Worm (Caenorhabditis elegans) whole organism, midembryonic: ENCODE results near the gene mec-17.

Experiments
- T22C8.4 ChIP-seq: fragments of 200-800 bp; sonication (Bioruptor generic); IDR thresholded peaks from 2 replicates; pipeline ENCODE4 v1.3.6; 2022; ENCODE audit warnings: missing genetic modification characterization, missing compliant biosample characterization
- cog-1 ChIP-seq: sonication (generic microtip); optimal IDR thresholded peaks from 2 replicates; lab custom pipeline; 2016; ENCODE audit warnings: missing genetic modification characterization, missing compliant biosample characterization
- flt-1 ChIP-seq: fragments of 200-800 bp; sonication (Bioruptor generic); IDR thresholded peaks from 2 replicates; pipeline ENCODE4 v1.3.6; 2022; ENCODE audit warnings: missing genetic modification characterization, missing compliant biosample characterization
- klf-2 ChIP-seq: fragments of 200-800 bp; sonication (Bioruptor generic); conservative IDR thresholded peaks from 2 replicates; pipeline ENCODE4 v1.3.6; 2022; ENCODE audit warnings: missing genetic modification reagents, missing genetic modification characterization, missing compliant biosample characterization
- med-1 ChIP-seq: sonication (generic microtip); optimal IDR thresholded peaks from 2 replicates; lab custom pipeline; 2017; ENCODE audit warnings: missing genetic modification characterization, mild to moderate bottlenecking, missing compliant biosample characterization, antibody characterized with exemption, missing genetic modification reagents; ENCODE audit not compliant: insufficient read depth
- ref-1 ChIP-seq: fragments of 200-800 bp; sonication (Bioruptor generic); conservative IDR thresholded peaks from 2 replicates; pipeline ENCODE4 v1.3.6; 2022; ENCODE audit warnings: missing genetic modification reagents, missing genetic modification characterization, missing compliant biosample characterization
- tab-1 ChIP-seq: fragments of 200-800 bp; sonication (Bioruptor generic); IDR thresholded peaks from 2 replicates; pipeline ENCODE4 v1.3.6; 2022; ENCODE audit warnings: missing genetic modification characterization, missing compliant biosample characterization
- ztf-23 ChIP-seq: fragments of 200-800 bp; sonication (Bioruptor generic); IDR thresholded peaks from 2 replicates; pipeline ENCODE4 v1.3.6; 2022; ENCODE audit warnings: missing genetic modification reagents, missing genetic modification characterization, missing compliant biosample characterization
- ztf-29 ChIP-seq: fragments of 200-800 bp; sonication (Bioruptor generic); IDR thresholded peaks from 2 replicates; pipeline ENCODE4 v1.3.6; 2022; ENCODE audit warnings: missing genetic modification reagents, missing genetic modification characterization, missing compliant biosample characterization

The mec-17 gene

DNA sequence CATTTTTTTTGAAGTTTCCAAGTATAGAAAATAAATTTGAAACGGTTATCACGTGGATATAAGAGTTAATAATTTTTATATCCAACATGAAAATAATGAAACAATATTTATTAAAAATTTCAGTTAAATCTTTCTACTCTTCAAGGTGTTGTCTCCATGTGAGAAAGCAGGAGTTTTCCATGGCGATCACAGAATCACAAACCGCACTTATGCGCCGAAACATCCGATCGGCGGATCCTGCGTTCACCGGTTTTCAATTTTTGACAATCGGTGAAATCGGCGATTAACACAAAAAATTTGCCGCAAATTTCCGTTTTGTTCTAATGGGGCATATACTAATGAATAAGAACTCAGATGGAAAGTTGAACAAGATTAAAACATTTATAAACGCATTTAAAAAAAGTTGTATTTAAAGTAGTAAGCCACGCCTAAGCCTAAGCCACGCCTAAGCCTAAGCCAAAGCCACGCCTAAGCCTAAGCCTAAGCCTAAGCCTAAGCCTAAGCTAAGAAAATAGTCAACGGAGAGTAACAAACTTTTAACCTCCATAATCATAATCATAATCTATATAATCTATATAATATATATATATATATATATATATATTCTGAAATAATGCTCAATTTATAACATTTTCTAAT, 35.2 kb upstream of the mec-17 start, which contains the start of gene C26B2.2:
Gene C26B2.2 (minus strand): TSS at position 88 of the 639 bp plus-strand sequence.
- TF ChIP-seq cog-1 (tag; lab: Kevin White, UChicago), result no peak
- no peak for TF ChIP-seq ref-1 (GFP tag; lab: Robert Waterston, UW)
- TF ChIP-seq flt-1, result no peak
- no peak for TF ChIP-seq klf-2
- no peak for TF ChIP-seq T22C8.4 (GFP tag; lab: Robert Waterston, UW)
- TF ChIP-seq ztf-29, result no peak
- TF ChIP-seq med-1 (GFP tag; lab: Kevin White, UChicago), result no peak
- TF ChIP-seq ztf-23 (GFP tag; lab: Robert Waterston, UW), result no peak
- no peak for TF ChIP-seq tab-1 (GFP tag; lab: Robert Waterston, UW)

DNA sequence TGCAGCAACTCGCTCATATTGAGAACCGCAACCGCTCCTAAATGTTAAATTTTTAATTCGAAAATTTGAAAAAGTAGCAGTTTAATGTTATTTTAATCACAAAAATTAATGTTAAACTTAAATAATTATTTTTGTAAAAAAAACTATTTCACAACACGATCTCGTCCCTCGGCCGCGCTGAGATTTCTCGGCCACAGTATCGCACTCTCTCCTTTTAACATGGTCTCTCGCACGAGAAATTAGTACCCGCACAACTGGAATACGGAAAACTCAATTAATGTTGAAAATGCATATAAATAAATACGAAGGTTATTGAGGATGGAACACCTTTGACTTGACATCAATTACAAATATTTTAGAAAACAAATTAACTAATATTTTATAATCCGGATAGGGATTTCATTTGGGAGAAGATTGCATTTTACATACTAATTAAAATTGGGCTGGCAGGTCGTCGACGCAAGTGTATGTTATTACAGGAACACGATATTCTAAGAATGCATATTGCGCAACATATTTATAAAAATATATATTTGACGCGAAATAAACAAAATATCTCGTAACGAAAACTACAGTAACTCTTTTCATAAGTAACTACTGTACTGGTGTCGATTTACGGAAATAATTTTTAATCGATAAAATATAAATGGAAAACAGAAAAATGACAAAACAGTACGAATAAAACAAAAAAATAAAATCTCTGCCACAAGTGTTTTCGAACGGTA, 33.0 kb upstream of the mec-17 start, which contains the start of gene dnc-4:
Gene dnc-4 (minus strand): TSS at position 37 of the 725 bp plus-strand sequence.
- TF ChIP-seq cog-1 (tag; lab: Kevin White, UChicago), result no peak
- TF ChIP-seq ztf-23 (GFP tag; lab: Robert Waterston, UW), result 0 out of 2 replicates have a peak, but pooled peaks have one; percentile 24

DNA sequence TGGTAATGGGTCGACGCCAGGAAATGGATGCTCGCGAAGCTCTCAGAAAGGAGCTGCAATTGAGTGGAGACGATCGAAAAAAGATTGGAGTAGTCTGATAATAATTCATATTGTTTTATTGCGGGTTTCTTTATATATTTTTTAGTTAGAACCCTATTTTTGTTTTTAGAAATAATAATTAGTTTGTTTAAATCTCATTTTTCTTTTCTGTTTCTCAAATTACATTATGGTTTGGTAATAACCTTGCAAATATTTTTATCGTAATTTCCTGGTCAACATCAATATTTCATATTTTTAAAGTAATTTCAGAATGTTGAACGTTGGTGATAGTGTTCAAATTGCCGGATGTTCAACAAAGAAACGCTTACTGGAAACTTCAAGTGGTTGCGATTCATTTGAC, 29.7 kb upstream of the mec-17 start, which contains the start of gene elpc-4:
Gene elpc-4 (plus strand): TSS at position 301 of the 400 bp plus-strand sequence.
- TF ChIP-seq klf-2 (no peak), ztf-29 (no peak), ztf-23 (GFP tag; lab: Robert Waterston, UW) (no peak), ref-1 (GFP tag; lab: Robert Waterston, UW) (no peak), med-1 (GFP tag; lab: Kevin White, UChicago) (no peak), flt-1 (no peak), T22C8.4 (GFP tag; lab: Robert Waterston, UW) (no peak), tab-1 (GFP tag; lab: Robert Waterston, UW) (no peak), cog-1 (tag; lab: Kevin White, UChicago) (no peak)

DNA sequence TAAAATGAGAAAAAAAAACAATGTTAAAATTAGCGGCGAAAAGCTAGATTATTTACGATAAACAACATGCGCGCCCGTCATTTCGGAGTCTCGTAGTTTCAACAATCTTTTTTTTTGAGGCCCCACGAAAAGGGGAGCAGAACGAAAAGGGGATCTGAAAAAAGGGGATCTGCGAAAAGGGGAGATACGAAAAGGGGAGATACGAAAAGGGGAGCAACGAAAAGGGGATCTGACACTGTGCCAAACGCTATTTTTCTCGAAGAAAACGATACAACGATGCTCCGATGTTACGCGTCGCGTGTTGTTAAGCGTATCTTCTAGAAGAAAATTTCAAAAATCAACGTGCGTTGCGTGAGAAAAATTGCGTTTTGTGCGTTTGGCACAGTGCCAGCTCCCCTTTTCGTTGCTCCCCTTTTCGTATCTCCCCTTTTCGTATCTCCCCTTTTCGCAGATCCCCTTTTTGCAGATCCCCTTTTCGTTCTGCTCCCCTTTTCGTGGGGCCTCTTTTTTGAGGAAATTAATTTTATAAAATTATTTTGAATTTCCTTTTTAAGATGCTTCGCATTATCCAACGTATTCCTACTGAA, 28.8 kb upstream of the mec-17 start, which contains the start of gene C26B2.7:
Gene C26B2.7 (plus strand): TSS at position 549 of the 587 bp plus-strand sequence.
- peak; percentile 73 for TF ChIP-seq ztf-23 (GFP tag; lab: Robert Waterston, UW)
- peak; percentile 12 for TF ChIP-seq cog-1 (tag; lab: Kevin White, UChicago)
- peak; percentile 80 for TF ChIP-seq klf-2
- peak; percentile 82 for TF ChIP-seq flt-1
- TF ChIP-seq ztf-29, result peak; percentile 57; the same call in 1 of the 2 replicates
- 0 out of 2 replicates have a peak, but pooled peaks have one; percentile 40 for TF ChIP-seq ref-1 (GFP tag; lab: Robert Waterston, UW)
- peak; percentile 48; the same call in 1 of the 2 replicates for TF ChIP-seq tab-1 (GFP tag; lab: Robert Waterston, UW)

DNA sequence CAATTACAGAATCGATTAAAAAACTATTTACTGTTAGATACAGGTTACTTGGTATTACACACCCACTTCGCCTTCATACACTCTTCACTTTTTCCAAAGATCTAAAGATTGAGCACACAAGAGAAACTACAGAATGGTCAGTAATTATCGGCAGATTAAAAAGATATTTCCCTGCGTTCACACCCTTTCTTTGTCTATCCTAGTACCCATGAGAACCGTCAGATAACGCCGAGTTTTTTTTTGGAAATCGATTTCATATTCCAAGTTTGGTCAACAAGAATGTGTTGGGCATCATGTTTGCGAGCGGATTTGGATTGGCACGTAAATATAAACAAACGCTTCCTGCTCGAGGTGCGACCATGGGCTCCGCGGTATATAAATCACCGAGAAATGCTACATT, 26.9 kb upstream of the mec-17 start, which contains the start of gene C26B2.8:
Gene C26B2.8 (plus strand): TSS at position 301 of the 400 bp plus-strand sequence.
- TF ChIP-seq klf-2 (no peak), ztf-23 (GFP tag; lab: Robert Waterston, UW) (no peak), med-1 (GFP tag; lab: Kevin White, UChicago) (no peak), ztf-29 (no peak), cog-1 (tag; lab: Kevin White, UChicago) (no peak), flt-1 (no peak)

DNA sequence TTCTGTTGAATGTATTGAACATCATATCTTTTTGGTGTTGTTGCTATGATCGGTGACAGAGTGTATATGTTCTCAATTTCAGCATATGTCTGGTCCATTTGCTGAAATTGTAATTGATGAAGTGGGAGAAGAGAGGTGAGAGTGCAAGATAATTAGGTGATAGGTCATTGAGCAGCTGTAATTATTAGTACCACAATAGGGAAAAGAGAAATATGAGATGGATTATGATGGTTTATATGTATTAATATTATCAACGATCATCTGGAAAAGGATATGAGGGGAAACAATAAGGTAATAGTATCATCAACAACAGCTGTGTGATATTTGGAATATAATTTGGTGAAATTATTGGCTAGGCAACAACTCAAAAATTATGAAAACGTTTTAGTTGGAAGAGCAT, 25.3 kb upstream of the mec-17 start, which contains the start of gene Y42H9B.3:
Gene Y42H9B.3 (minus strand): TSS at position 101 of the 400 bp plus-strand sequence.
- TF ChIP-seq ztf-23 (GFP tag; lab: Robert Waterston, UW) (no peak), ztf-29 (no peak), tab-1 (GFP tag; lab: Robert Waterston, UW) (no peak), med-1 (GFP tag; lab: Kevin White, UChicago) (no peak), T22C8.4 (GFP tag; lab: Robert Waterston, UW) (no peak), klf-2 (no peak), ref-1 (GFP tag; lab: Robert Waterston, UW) (no peak), flt-1 (no peak), cog-1 (tag; lab: Kevin White, UChicago) (no peak)

DNA sequence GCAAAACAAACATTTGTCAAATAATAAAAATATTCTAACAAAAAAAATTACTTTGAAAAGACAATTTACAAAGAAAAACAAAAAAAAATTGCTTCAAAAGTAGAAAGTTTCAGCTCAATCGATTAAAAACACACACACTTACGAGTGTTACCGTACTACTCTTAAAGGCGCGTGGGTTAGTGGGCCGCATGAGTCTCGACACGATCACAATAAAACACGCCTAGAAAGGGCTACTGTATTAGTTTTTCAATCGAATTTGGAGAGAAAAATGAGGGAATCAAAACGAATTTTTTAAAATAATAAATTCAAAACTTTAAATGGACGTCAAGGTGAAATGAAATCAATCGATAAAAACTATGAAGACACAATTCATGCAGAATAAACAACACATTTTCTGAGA, 23.5 kb upstream of the mec-17 start:
- no peak for TF ChIP-seq med-1 (GFP tag; lab: Kevin White, UChicago)
- TF ChIP-seq cog-1 (tag; lab: Kevin White, UChicago), result no peak
- no peak for TF ChIP-seq T22C8.4 (GFP tag; lab: Robert Waterston, UW)
- no peak for TF ChIP-seq tab-1 (GFP tag; lab: Robert Waterston, UW)
- TF ChIP-seq ztf-23 (GFP tag; lab: Robert Waterston, UW), result no peak
- TF ChIP-seq ref-1 (GFP tag; lab: Robert Waterston, UW), result no peak
- TF ChIP-seq klf-2, result no peak
- TF ChIP-seq ztf-29, result no peak
- TF ChIP-seq flt-1, result no peak

DNA sequence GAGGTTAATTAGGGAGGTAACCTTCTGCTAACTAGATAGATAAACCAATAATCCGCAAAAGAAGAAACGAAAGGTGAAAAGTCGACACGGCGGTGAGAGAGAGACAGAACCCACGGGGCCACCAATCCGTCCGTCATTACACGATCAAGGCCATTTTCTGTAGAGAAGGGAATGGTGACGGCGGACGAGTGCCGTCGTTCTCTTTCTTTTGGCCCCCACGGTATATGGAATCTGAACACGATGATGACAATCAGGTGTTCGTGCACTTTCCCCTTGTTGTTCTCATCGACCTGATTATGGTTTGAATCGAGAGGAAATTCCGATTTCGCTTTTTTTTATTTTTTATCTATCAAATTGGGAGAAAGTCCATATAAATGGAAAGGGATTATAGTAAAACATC, 22.4 kb upstream of the mec-17 start:
- TF ChIP-seq cog-1 (tag; lab: Kevin White, UChicago) (no peak), T22C8.4 (GFP tag; lab: Robert Waterston, UW) (no peak), ref-1 (GFP tag; lab: Robert Waterston, UW) (no peak), tab-1 (GFP tag; lab: Robert Waterston, UW) (no peak), med-1 (GFP tag; lab: Kevin White, UChicago) (no peak), ztf-29 (no peak), flt-1 (no peak), ztf-23 (GFP tag; lab: Robert Waterston, UW) (no peak), klf-2 (no peak)

DNA sequence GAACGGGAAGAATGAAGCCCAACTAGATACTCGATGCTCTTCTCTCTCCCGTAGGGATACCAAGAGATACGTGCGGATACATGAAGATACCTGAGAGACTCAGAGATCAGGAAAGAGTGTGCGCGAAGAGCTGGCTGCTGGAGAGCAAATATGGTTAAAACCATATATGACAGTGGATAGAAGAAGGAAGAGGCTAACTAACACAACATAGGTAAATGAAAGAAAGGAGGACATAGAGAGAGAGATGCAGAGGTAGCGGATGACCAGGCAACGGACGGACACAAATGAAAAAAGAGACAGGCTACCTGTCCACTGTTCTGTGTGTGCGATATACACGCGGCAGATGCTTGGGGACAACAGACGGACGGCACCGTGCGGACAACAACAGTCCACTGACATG, 21.2 kb upstream of the mec-17 start:
- TF ChIP-seq flt-1 (peak; percentile 42; the same call in 1 of the 2 replicates), cog-1 (tag; lab: Kevin White, UChicago) (no peak)
